Fruit fly (Drosophila melanogaster) whole organism, embryonic: ENCODE results near the gene Rbbp5.

Experiments
- Aef1 ChIP-seq: fragments of 200-800 bp; sonication (Bioruptor generic); IDR thresholded peaks from 3 replicates; pipeline ENCODE4 v1.3.6; 2022; ENCODE audit warnings: missing biosample characterization, missing genetic modification characterization
- BEAF-32 ChIP-seq: fragments of 200-800 bp; sonication (Bioruptor generic); optimal IDR thresholded peaks from 3 replicates; lab custom pipeline; 2017; ENCODE audit warnings: missing biosample characterization, missing genetic modification characterization, mild to moderate bottlenecking, moderate library complexity, missing genetic modification reagents
- CG1024 ChIP-seq: fragments of 200-800 bp; sonication (Bioruptor generic); IDR thresholded peaks from 2 replicates; pipeline ENCODE4 v1.3.6; 2022; ENCODE audit warnings: missing biosample characterization, missing genetic modification characterization
- CG1233 ChIP-seq: fragments of 200-800 bp; sonication (Bioruptor generic); optimal IDR thresholded peaks from 4 replicates; lab custom pipeline; 2018; ENCODE audit warnings: missing biosample characterization, mild to moderate bottlenecking, missing genetic modification characterization
- CG12659 ChIP-seq: fragments of 200-800 bp; sonication (Bioruptor generic); optimal IDR thresholded peaks from 3 replicates; lab custom pipeline; 2017; ENCODE audit warnings: mild to moderate bottlenecking, missing biosample characterization, missing genetic modification reagents, missing genetic modification characterization
- CG12769 ChIP-seq: fragments of 200-800 bp; sonication (Bioruptor generic); optimal IDR thresholded peaks from 2 replicates; lab custom pipeline; 2019; ENCODE audit warnings: missing biosample characterization, mild to moderate bottlenecking, missing genetic modification characterization, moderate library complexity
- CG14014 ChIP-seq: fragments of 200-800 bp; sonication (Bioruptor generic); IDR thresholded peaks from 2 replicates; pipeline ENCODE4 v1.3.6; 2022; ENCODE audit warnings: missing biosample characterization, missing genetic modification characterization
- CG17328 ChIP-seq: fragments of 200-800 bp; sonication (Bioruptor generic); IDR thresholded peaks from 2 replicates; pipeline ENCODE4 v1.3.6; 2022; ENCODE audit warnings: missing biosample characterization, missing genetic modification characterization
- CG17568 ChIP-seq: fragments of 200-800 bp; sonication (Bioruptor generic); optimal IDR thresholded peaks from 2 replicates; lab custom pipeline; 2018; ENCODE audit warnings: missing biosample characterization, mild to moderate bottlenecking, missing genetic modification characterization, moderate library complexity
- CG4404 ChIP-seq: fragments of 200-800 bp; sonication (Bioruptor generic); IDR thresholded peaks from 2 replicates; pipeline ENCODE4 v1.3.6; 2022; ENCODE audit warnings: missing biosample characterization, missing genetic modification characterization
- CG4820 ChIP-seq: fragments of 200-800 bp; sonication (Bioruptor generic); optimal IDR thresholded peaks from 3 replicates; lab custom pipeline; 2016; ENCODE audit warnings: missing biosample characterization, missing genetic modification characterization
- CG7357 ChIP-seq: fragments of 200-800 bp; sonication (Bioruptor generic); IDR thresholded peaks from 3 replicates; pipeline ENCODE4 v1.3.6; 2022; ENCODE audit warnings: missing biosample characterization, missing genetic modification characterization
- CG7372 ChIP-seq: fragments of 200-800 bp; sonication (Bioruptor generic); IDR thresholded peaks from 2 replicates; pipeline ENCODE4 v1.3.6; 2022; ENCODE audit warnings: missing biosample characterization, missing genetic modification characterization
- CG9437 ChIP-seq: fragments of 200-800 bp; sonication (Bioruptor generic); optimal IDR thresholded peaks from 2 replicates; lab custom pipeline; 2018; ENCODE audit warnings: missing biosample characterization, mild to moderate bottlenecking, missing genetic modification characterization
- Chrac-16 ChIP-seq: fragments of 200-800 bp; sonication (Bioruptor generic); optimal IDR thresholded peaks from 3 replicates; lab custom pipeline; 2016; ENCODE audit warnings: missing biosample characterization, missing genetic modification characterization
- Dad ChIP-seq: fragments of 200-800 bp; sonication (Bioruptor generic); optimal IDR thresholded peaks from 3 replicates; lab custom pipeline; 2016; ENCODE audit warnings: missing biosample characterization, missing genetic modification characterization
- Dbx ChIP-seq: fragments of 200-800 bp; sonication (Bioruptor generic); IDR thresholded peaks from 3 replicates; pipeline ENCODE4 v1.3.6; 2022; ENCODE audit warnings: missing biosample characterization, missing genetic modification characterization
- Dll ChIP-seq: fragments of 200-800 bp; sonication (Bioruptor generic); IDR thresholded peaks from 4 replicates; pipeline ENCODE4 v1.3.6; 2022; ENCODE audit warnings: missing biosample characterization, missing genetic modification characterization; ENCODE audit not compliant: partially characterized antibody
- E2f1 ChIP-seq: fragments of 200-800 bp; sonication (Bioruptor generic); IDR thresholded peaks from 2 replicates; pipeline ENCODE4 v1.3.6; 2022; ENCODE audit warnings: missing biosample characterization, missing genetic modification characterization
- E2f2 ChIP-seq: fragments of 200-800 bp; sonication (Bioruptor generic); IDR thresholded peaks from 2 replicates; pipeline ENCODE4 v1.3.6; 2022; ENCODE audit warnings: missing biosample characterization, missing genetic modification characterization
- Eip74EF ChIP-seq, 2 experiments: fragments of 200-800 bp in 1 of 2; fragments of >200 bp in 1 of 2; sonication (Bioruptor generic) in 1 of 2; optimal IDR thresholded peaks; 2 replicates each; lab custom pipeline; 2017 to 2019; ENCODE audit warnings: missing biosample characterization in 2 of 2, missing genetic modification characterization in 2 of 2, mild to moderate bottlenecking in 1 of 2, moderate library complexity in 1 of 2
- Fer1 ChIP-seq: fragments of 200-800 bp; sonication (Bioruptor generic); optimal IDR thresholded peaks from 2 replicates; lab custom pipeline; 2017; ENCODE audit warnings: missing biosample characterization, mild to moderate bottlenecking, missing genetic modification characterization
- HLHmδ ChIP-seq: fragments of 200-800 bp; sonication (Bioruptor generic); optimal IDR thresholded peaks from 2 replicates; lab custom pipeline; 2018; ENCODE audit warnings: missing biosample characterization, mild to moderate bottlenecking, missing genetic modification characterization, moderate library complexity
- MBD-R2 ChIP-seq: fragments of 200-800 bp; sonication (Bioruptor generic); IDR thresholded peaks from 2 replicates; pipeline ENCODE4 v1.3.6; 2022; ENCODE audit warnings: missing biosample characterization, missing genetic modification characterization
- MESR4 ChIP-seq: fragments of 200-800 bp; sonication (Bioruptor generic); optimal IDR thresholded peaks from 2 replicates; lab custom pipeline; 2018; ENCODE audit warnings: missing biosample characterization, mild to moderate bottlenecking, missing genetic modification characterization, moderate library complexity
- Meics ChIP-seq: fragments of 200-800 bp; sonication (Bioruptor generic); optimal IDR thresholded peaks from 2 replicates; lab custom pipeline; 2017; ENCODE audit warnings: missing biosample characterization, mild to moderate bottlenecking, missing genetic modification characterization
- Nf-YA ChIP-seq: fragments of 200-800 bp; sonication (Bioruptor generic); IDR thresholded peaks from 2 replicates; pipeline ENCODE4 v1.3.6; 2022; ENCODE audit warnings: missing biosample characterization, missing genetic modification characterization
- Nf-YC ChIP-seq: fragments of 200-800 bp; optimal IDR thresholded peaks from 3 replicates; lab custom pipeline; 2019; ENCODE audit warnings: missing biosample characterization, mild to moderate bottlenecking, missing genetic modification characterization, moderate library complexity
- Oli ChIP-seq: fragments of 200-800 bp; sonication (Bioruptor generic); optimal IDR thresholded peaks from 2 replicates; lab custom pipeline; 2018; ENCODE audit warnings: missing biosample characterization, mild to moderate bottlenecking, missing genetic modification characterization, moderate library complexity
- Stat92E ChIP-seq, 3 experiments: fragments of >200 bp in 2 of 3; fragments of 200-800 bp in 1 of 3; sonication (Bioruptor generic) in 1 of 3; optimal IDR thresholded peaks; 2 replicates each; lab custom pipeline; 2017 to 2019; ENCODE audit warnings: missing biosample characterization in 3 of 3, missing genetic modification characterization in 3 of 3, mild to moderate bottlenecking in 1 of 3, moderate library complexity in 1 of 3
- al ChIP-seq: fragments of 200-800 bp; sonication (Bioruptor generic); IDR thresholded peaks from 2 replicates; pipeline ENCODE4 v1.3.6; 2022; ENCODE audit warnings: missing biosample characterization, missing genetic modification characterization
- ato ChIP-seq: fragments of 200-800 bp; sonication (Bioruptor generic); IDR thresholded peaks from 2 replicates; pipeline ENCODE4 v1.3.6; 2022; ENCODE audit warnings: missing biosample characterization, missing genetic modification characterization; ENCODE audit not compliant: partially characterized antibody
- bbx ChIP-seq: fragments of 200-800 bp; sonication (Bioruptor generic); IDR thresholded peaks from 2 replicates; pipeline ENCODE4 v1.3.6; 2022; ENCODE audit warnings: missing biosample characterization, missing genetic modification characterization; ENCODE audit not compliant: partially characterized antibody
- disco-r ChIP-seq: fragments of 200-800 bp; sonication (Bioruptor generic); optimal IDR thresholded peaks from 2 replicates; lab custom pipeline; 2016; ENCODE audit warnings: missing biosample characterization, missing genetic modification characterization
- fd102C ChIP-seq: fragments of 200-800 bp; sonication (Bioruptor generic); optimal IDR thresholded peaks from 2 replicates; lab custom pipeline; 2018; ENCODE audit warnings: missing biosample characterization, mild to moderate bottlenecking, missing genetic modification characterization, moderate library complexity
- luna ChIP-seq: fragments of 200-800 bp; sonication (Bioruptor generic); optimal IDR thresholded peaks from 2 replicates; lab custom pipeline; 2016; ENCODE audit warnings: missing biosample characterization, missing genetic modification characterization
- nerfin-2 ChIP-seq: fragments of 200-800 bp; sonication (Bioruptor generic); IDR thresholded peaks from 2 replicates; pipeline ENCODE4 v1.3.6; 2022; ENCODE audit warnings: missing biosample characterization, missing genetic modification characterization; ENCODE audit not compliant: partially characterized antibody
- nmo ChIP-seq: fragments of 200-800 bp; sonication (Bioruptor generic); optimal IDR thresholded peaks from 2 replicates; lab custom pipeline; 2018; ENCODE audit warnings: missing biosample characterization, mild to moderate bottlenecking, missing genetic modification characterization, moderate library complexity
- nom ChIP-seq: fragments of 200-800 bp; sonication (Bioruptor generic); optimal IDR thresholded peaks from 2 replicates; lab custom pipeline; 2017; ENCODE audit warnings: missing biosample characterization, missing genetic modification characterization, mild to moderate bottlenecking, moderate library complexity, missing genetic modification reagents
- onecut ChIP-seq: fragments of 200-800 bp; sonication (Bioruptor generic); IDR thresholded peaks from 2 replicates; pipeline ENCODE4 v1.3.6; 2022; ENCODE audit warnings: missing biosample characterization, missing genetic modification characterization
- sd ChIP-seq: fragments of 200-800 bp; sonication (Bioruptor generic); optimal IDR thresholded peaks from 3 replicates; lab custom pipeline; 2018; ENCODE audit warnings: missing biosample characterization, mild to moderate bottlenecking, missing genetic modification characterization, moderate library complexity
- stwl ChIP-seq: fragments of 200-800 bp; sonication (Bioruptor generic); optimal IDR thresholded peaks from 3 replicates; lab custom pipeline; 2018; ENCODE audit warnings: missing biosample characterization, mild to moderate bottlenecking, missing genetic modification characterization, moderate library complexity
- z ChIP-seq: fragments of 200-800 bp; sonication (Bioruptor generic); IDR thresholded peaks from 3 replicates; pipeline ENCODE4 v1.3.6; 2022; ENCODE audit warnings: missing biosample characterization, missing genetic modification characterization

Rbbp5 gene

DNA sequence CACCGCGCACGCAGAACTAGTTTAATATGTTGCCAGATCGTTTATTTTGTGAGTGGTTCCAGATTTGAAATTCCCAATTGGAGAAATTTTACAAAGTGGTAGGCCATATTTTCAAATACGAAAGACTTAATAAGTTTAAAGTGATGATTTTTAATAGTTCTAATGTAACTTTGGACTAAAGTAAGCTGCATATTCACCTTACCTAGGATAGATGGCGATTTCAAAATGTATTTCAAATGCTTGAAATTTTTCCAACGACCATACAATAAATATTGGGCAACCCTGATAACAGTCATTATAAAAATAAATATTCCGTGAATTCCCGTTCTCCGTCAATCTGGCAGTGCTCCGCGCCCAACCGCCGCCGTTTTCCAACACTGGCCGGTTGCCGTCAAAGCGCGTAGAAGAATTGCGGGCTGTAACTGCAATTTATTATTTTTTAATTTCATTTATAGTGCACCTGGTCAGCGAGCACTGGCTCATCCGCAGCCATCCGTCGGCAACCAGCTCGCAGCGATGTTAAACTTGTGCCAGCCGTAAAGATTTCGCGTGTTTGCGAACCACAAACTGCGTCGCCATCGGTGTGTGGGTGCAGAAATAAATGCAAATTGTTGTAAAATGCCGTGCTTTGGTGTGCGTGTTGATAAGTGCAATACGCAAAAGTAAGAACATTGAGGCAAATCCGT, 28.3 kb upstream of the Rbbp5 start, which contains the start of the genes Ide and RhoBTB (continued):
- TF ChIP-seq fd102C (GFP tag; lab: Kevin White, UChicago) (no peak), CG9437 (GFP tag; lab: Kevin White, UChicago) (peak; percentile 77), disco-r (GFP tag; lab: Kevin White, UChicago) (peak; percentile 51), stwl (tag; lab: Kevin White, UChicago) (peak; percentile 63), E2f1 (GFP tag; lab: Robert Waterston, UW) (peak; percentile 46; the same call in 1 of the 2 replicates), Chrac-16 (GFP tag; lab: Kevin White, UChicago) (peak; percentile 88), CG12659 (GFP tag; lab: Kevin White, UChicago) (peak; percentile 91), CG7372 (GFP tag; lab: Robert Waterston, UW) (peak; percentile 85), CG17328 (GFP tag; lab: Robert Waterston, UW) (0 out of 2 replicates have a peak, but pooled peaks have one; percentile 38), E2f2 (peak; percentile 83), CG1233 (peak; percentile 75), BEAF-32 (peak; percentile 58), CG17568 (GFP tag; lab: Kevin White, UChicago) (no peak), Aef1 (GFP tag; lab: Robert Waterston, UW) (peak; percentile 78), Meics (GFP tag; lab: Kevin White, UChicago) (peak; percentile 71), CG4820 (GFP tag; lab: Kevin White, UChicago) (peak; percentile 70), Fer1 (peak; percentile 60), al (peak; percentile 80), luna (GFP tag; lab: Kevin White, UChicago) (peak; percentile 80), CG7357 (GFP tag; lab: Robert Waterston, UW) (no peak; the same call in none of the 3 replicates), z (GFP tag; lab: Robert Waterston, UW) (no peak), CG4404 (GFP tag; lab: Robert Waterston, UW) (peak; percentile 75), nmo (GFP tag; lab: Kevin White, UChicago) (peak; percentile 90)

DNA sequence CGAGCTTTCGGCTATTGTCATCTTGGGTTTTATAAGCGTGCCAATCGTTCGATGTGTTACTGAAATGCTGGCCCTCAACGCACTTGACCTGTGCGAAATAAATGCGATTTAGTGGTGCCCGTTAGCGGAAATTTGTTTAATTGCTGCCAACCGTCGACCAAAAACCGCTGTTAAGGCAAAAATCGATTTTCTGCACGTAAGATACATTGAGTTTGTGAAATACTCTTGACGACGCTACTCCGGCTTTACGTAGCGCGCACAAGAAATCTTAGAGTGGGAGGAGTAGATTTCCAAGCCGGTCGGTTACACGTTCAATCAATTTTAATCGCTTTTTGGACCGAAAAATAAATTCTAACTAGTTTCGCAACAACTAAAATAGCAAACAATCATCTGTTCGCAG, 27.7 kb upstream of the Rbbp5 start:
- TF ChIP-seq onecut (GFP tag; lab: Robert Waterston, UW) (peak; percentile 97), Eip74EF (GFP tag; optimal IDR thresholded peaks at IDR 0.05; lab: Kevin White, UChicago) (no peak), Stat92E (GFP tag; optimal IDR thresholded peaks at IDR 0.05; lab: Kevin White, UChicago) (no peak), MBD-R2 (GFP tag; lab: Robert Waterston, UW) (0 out of 2 replicates have a peak, but pooled peaks have one; percentile 40), MESR4 (GFP tag; lab: Kevin White, UChicago) (peak; percentile 48)

DNA sequence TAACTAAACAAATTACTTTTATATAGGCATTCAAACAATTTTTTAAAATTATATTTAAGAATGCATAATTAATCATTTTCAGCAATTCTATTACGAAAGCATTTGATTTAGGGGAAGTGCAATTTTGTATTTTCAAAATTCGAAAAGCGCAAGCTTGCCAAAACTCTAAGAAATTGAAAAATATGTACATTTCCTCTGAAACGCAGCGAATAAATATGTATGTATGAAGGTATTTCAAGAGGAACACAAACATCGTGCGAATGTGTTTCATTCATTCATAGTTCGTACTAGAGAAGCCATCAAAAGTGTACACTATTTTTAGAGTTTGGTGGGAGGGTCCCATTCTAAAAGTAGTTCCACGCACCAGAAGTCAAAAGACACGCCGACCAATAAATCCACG, 22.3 kb upstream of the Rbbp5 start, which contains the start of gene CG13247:
Gene CG13247 (plus strand): TSS at position 301 of the 400 bp plus-strand sequence.
- TF ChIP-seq Nf-YA (GFP tag; lab: Robert Waterston, UW): no peak
- peak; percentile 80 for TF ChIP-seq CG12769 (tag; lab: Kevin White, UChicago)
- TF ChIP-seq nom: no peak
- no peak for TF ChIP-seq CG14014
- TF ChIP-seq, all 482 proteins: peak for 1

DNA sequence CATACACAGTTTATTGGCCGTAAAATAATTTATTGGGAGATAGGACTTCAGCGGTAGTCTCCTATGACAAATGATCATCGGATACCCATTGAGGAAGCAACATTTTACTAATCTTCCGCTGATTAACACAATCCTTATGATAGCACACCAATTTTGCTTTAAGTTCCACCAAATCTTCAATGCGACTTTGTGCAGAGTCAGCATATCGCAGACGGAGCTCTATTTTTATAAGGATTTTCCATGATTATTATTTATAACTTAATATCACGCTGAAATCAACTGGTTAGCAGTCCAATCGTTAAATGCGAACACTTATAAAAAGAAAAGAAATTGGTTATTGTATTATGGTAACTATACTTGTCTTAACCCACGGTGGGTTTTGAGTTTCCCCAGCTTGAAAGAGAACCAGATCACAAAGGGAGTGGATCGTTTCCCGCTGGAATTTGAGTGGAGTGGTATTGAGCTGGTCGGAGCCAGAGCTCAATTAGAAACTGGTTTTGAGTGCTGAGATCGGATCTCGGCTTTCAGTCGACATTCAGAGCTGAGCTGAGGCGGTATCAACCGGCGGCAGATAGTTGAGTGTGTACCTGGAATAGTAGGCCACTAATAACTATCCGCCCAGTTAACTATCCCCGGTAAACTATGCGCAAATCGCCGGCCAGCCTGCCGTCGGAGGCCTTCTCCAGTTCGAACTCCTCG, 19.1 kb upstream of the Rbbp5 start, which contains the start of the genes Toll-9 and in:
Gene Toll-9 (minus strand): TSS at position 51 of the 699 bp plus-strand sequence.
Gene in (plus strand): TSS at position 525 of the 699 bp plus-strand sequence.
- no peak for TF ChIP-seq Nf-YC (tag; lab: Kevin White, UChicago)
- 0 out of 4 replicates have a peak, but pooled peaks have one; percentile 12 for TF ChIP-seq Dll (GFP tag; lab: Robert Waterston, UW)
- TF ChIP-seq Dad (GFP tag; lab: Kevin White, UChicago): no peak
- TF ChIP-seq nerfin-2: no peak
- TF ChIP-seq CG1024 (GFP tag; lab: Robert Waterston, UW): no peak
- TF ChIP-seq bbx (GFP tag; lab: Robert Waterston, UW): peak; percentile 41; the same call in 1 of the 2 replicates
- no peak for TF ChIP-seq Fer1
- TF ChIP-seq HLHmδ: peak; percentile 51
- no peak for TF ChIP-seq Dbx
- TF ChIP-seq Oli: no peak
- TF ChIP-seq sd (tag; lab: Kevin White, UChicago): peak; percentile 51
- no peak for TF ChIP-seq ato
